Fruit fly (Drosophila melanogaster): ENCODE measurements around the gene orb2.

The orb2 gene

DNA sequence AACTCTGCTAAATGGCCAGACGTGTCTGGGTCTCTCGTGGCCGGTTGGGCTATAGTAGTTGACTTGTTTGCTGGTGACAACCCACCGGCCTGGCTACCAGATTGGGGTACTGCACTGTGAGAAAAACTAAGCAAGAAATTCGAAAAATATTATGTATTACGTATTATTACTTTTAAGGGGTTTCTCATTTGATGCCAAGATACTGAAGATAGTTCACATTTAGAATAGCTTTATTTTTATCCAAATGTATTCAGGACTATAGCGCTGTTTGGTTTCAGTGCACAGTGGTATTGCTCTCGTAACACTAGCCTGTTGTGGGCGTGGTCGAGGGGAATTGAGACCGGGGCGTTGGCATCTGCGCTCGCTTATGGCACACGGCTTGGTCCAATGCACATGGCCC is 33.6 kb downstream of the orb2 start (continued):
- TF ChIP-seq CG6854 (GFP tag; optimal IDR thresholded peaks at IDR 0.05) (no peak), CG3032 (tag; optimal IDR thresholded peaks at IDR 0.05) (peak; percentile 50), Ets96B (tag; optimal IDR thresholded peaks at IDR 0.05) (peak; percentile 37), Sox102F (GFP tag; optimal IDR thresholded peaks at IDR 0.05) (no peak), Sox15 (GFP tag; optimal IDR thresholded peaks at IDR 0.05) (peak; percentile 37), Hr4 (GFP tag; optimal IDR thresholded peaks at IDR 0.05) (peak; percentile 95), achi (GFP tag; optimal IDR thresholded peaks at IDR 0.05) (peak; percentile 76), CG11294 (GFP tag; IDR thresholded peaks at IDR 0.05) (peak; percentile 71; the same call in 1 of the 2 replicates), CG7368 (GFP tag; optimal IDR thresholded peaks at IDR 0.05) (peak; percentile 47), CG15336 (GFP tag; IDR thresholded peaks at IDR 0.05) (peak; percentile 94), CG6163 (GFP tag; IDR thresholded peaks at IDR 0.05) (peak; percentile 90), Sox14 (GFP tag; optimal IDR thresholded peaks at IDR 0.05) (peak; percentile 63), CG6276 (GFP tag; optimal IDR thresholded peaks at IDR 0.05) (peak; percentile 90), CG31627 (GFP tag; optimal IDR thresholded peaks at IDR 0.05) (peak; percentile 8), eg (GFP tag; IDR thresholded peaks at IDR 0.05) (peak; percentile 96), dac (GFP tag; optimal IDR thresholded peaks at IDR 0.05) (peak; percentile 80), CG11762 (GFP tag; optimal IDR thresholded peaks at IDR 0.05; ENCODE audit: insufficient read depth) (peak; percentile 56), Ets21C (GFP tag; optimal IDR thresholded peaks at IDR 0.05) (no peak), Hr39 (GFP tag; optimal IDR thresholded peaks at IDR 0.05) (peak; percentile 30), spab (GFP tag; optimal IDR thresholded peaks at IDR 0.05) (peak; percentile 33), Met (GFP tag; optimal IDR thresholded peaks at IDR 0.05) (peak; percentile 16), fd59A (GFP tag; optimal IDR thresholded peaks at IDR 0.05) (peak; percentile 31), CG34406 (GFP tag; optimal IDR thresholded peaks at IDR 0.05) (peak; percentile 43), topi (GFP tag; optimal IDR thresholded peaks at IDR 0.05) (no peak), acj6 (GFP tag; optimal IDR thresholded peaks at IDR 0.05) (peak; percentile 70), OdsH (GFP tag; optimal IDR thresholded peaks at IDR 0.05) (peak; percentile 74)

DNA sequence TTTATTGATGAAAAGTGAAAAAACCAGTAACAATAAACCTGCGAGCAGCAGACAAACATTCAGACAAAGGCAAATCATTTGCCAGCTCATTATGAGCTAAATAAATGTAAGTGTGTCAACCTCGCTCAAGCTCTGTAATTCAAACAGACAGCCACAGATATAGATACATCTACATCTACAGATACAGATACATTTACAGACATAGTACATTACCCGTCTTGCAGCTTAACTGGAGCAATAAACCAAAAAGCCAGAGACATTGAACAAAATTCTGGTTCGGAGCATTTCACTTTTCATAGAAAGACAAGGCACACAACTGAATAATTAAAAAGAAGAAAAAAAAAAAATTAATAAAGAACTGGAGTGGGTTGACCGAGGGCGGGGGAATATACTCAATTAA is 34.6 kb downstream of the orb2 start:
- TF ChIP-seq Ets21C (GFP tag; optimal IDR thresholded peaks at IDR 0.05), result no peak
- no peak for TF ChIP-seq CG11762 (GFP tag; optimal IDR thresholded peaks at IDR 0.05; ENCODE audit: insufficient read depth)
- no peak for TF ChIP-seq CG7368 (GFP tag; optimal IDR thresholded peaks at IDR 0.05)
- TF ChIP-seq CG10669 (GFP tag; optimal IDR thresholded peaks at IDR 0.05), result no peak
- TF ChIP-seq Blimp-1 (GFP tag; optimal IDR thresholded peaks at IDR 0.05), result no peak
- no peak for TF ChIP-seq CG9139 (GFP tag; optimal IDR thresholded peaks at IDR 0.05)
- TF ChIP-seq Met (GFP tag; optimal IDR thresholded peaks at IDR 0.05), result no peak
- TF ChIP-seq CG8632 (GFP tag; optimal IDR thresholded peaks at IDR 0.05), result no peak

DNA sequence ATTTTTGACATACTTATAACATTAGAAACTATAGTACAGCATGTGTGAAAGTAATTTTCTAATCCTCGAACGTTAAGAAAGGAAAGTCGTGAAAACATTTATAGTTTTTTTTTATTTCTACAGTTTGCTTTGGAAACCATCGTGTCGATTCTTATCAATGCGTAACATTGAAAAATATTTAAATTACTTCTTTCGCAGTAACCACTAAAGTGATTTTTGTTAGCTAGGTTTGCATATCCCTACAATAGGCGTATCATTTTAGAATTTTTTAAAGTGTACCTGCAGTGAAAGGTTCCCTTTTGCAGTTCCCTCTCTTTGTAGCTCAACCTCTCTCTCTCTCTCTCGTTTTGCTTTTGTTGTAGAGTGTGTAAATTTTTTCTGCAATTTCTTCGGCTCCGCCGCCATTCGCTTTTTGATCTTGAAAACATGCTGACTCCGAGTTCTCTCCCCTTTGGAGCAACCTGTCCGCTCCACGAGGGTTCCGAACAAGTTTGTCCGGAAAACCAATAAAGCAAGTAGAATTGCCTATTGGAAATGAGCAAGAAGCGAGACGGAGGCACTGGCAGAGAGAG is 40.6 kb downstream of the orb2 start:
- TF ChIP-seq Gug (GFP tag; IDR thresholded peaks at IDR 0.05) (no peak), CG8632 (GFP tag; optimal IDR thresholded peaks at IDR 0.05) (peak; percentile 68), Met (GFP tag; optimal IDR thresholded peaks at IDR 0.05) (peak; percentile 83), Hr4 (GFP tag; optimal IDR thresholded peaks at IDR 0.05) (peak; percentile 67), Blimp-1 (GFP tag; optimal IDR thresholded peaks at IDR 0.05) (peak; percentile 80), CG11294 (GFP tag; IDR thresholded peaks at IDR 0.05) (no peak), fkh (GFP tag; optimal IDR thresholded peaks at IDR 0.05) (no peak), svp (GFP tag) (peak; percentile 93), CG1621 (tag; optimal IDR thresholded peaks at IDR 0.05) (peak; percentile 56), CG10631 (GFP tag; optimal IDR thresholded peaks at IDR 0.05) (peak; percentile 78), CG11902 (GFP tag; optimal IDR thresholded peaks at IDR 0.05) (peak; percentile 51), CG4318 (GFP tag; optimal IDR thresholded peaks at IDR 0.05) (peak; percentile 39), acj6 (GFP tag; optimal IDR thresholded peaks at IDR 0.05) (peak; percentile 71), fd59A (GFP tag; optimal IDR thresholded peaks at IDR 0.05) (peak; percentile 46), CG8319 (GFP tag; optimal IDR thresholded peaks at IDR 0.05) (peak; percentile 42), Smox (GFP tag; optimal IDR thresholded peaks at IDR 0.05) (peak; percentile 85), CG6792 (GFP tag; optimal IDR thresholded peaks at IDR 0.05) (peak; percentile 72), Eip75B (GFP tag; optimal IDR thresholded peaks at IDR 0.05) (peak; percentile 87), CG9139 (GFP tag; optimal IDR thresholded peaks at IDR 0.05) (peak; percentile 40), Lpt (GFP tag; optimal IDR thresholded peaks at IDR 0.05) (peak; percentile 12), CG15336 (GFP tag; IDR thresholded peaks at IDR 0.05) (peak; percentile 57), pdm3 (GFP tag; optimal IDR thresholded peaks at IDR 0.05) (peak; percentile 74), ss (GFP tag; optimal IDR thresholded peaks at IDR 0.05) (peak; percentile 34 to 43), Sox102F (GFP tag; optimal IDR thresholded peaks at IDR 0.05) (peak; percentile 85), lz (GFP tag; optimal IDR thresholded peaks at IDR 0.05) (peak; percentile 84), CG11762 (GFP tag; optimal IDR thresholded peaks at IDR 0.05; ENCODE audit: insufficient read depth) (peak; percentile 26), Eip93F (GFP tag; optimal IDR thresholded peaks at IDR 0.05) (peak; percentile 12), CG16779 (tag; optimal IDR thresholded peaks at IDR 0.05) (peak; percentile 56)

Measured in whole organism, prepupa.